Fruit fly (Drosophila melanogaster) whole organism, embryonic: ENCODE results near the gene MTF-1.

Source experiments
- ATbp ChIP-seq: fragments of 200-800 bp; sonication (Bioruptor generic); optimal IDR thresholded peaks from 2 replicates; lab custom pipeline; 2017; ENCODE audit warnings: missing biosample characterization, mild to moderate bottlenecking, missing genetic modification characterization, missing genetic modification reagents
- Atf3 ChIP-seq: fragments of 200-800 bp; sonication (Bioruptor generic); optimal IDR thresholded peaks from 3 replicates; lab custom pipeline; 2016; ENCODE audit warnings: missing biosample characterization, missing genetic modification characterization
- Atf6 ChIP-seq: fragments of 200-800 bp; sonication (Bioruptor generic); IDR thresholded peaks from 2 replicates; pipeline ENCODE4 v1.3.6; 2022; ENCODE audit warnings: missing biosample characterization, missing genetic modification characterization
- BtbVII ChIP-seq: fragments of 200-800 bp; sonication (Bioruptor generic); optimal IDR thresholded peaks from 3 replicates; lab custom pipeline; 2017; ENCODE audit warnings: missing biosample characterization, mild to moderate bottlenecking, missing genetic modification characterization
- CG10979 ChIP-seq: fragments of 200-800 bp; sonication (Bioruptor generic); optimal IDR thresholded peaks from 2 replicates; lab custom pipeline; 2018; ENCODE audit warnings: missing biosample characterization, mild to moderate bottlenecking, missing genetic modification characterization, moderate library complexity
- CG11723 ChIP-seq: fragments of 200-800 bp; sonication (Bioruptor generic); optimal IDR thresholded peaks from 2 replicates; lab custom pipeline; 2017; ENCODE audit warnings: missing biosample characterization, mild to moderate bottlenecking, missing genetic modification characterization
- CG12299 ChIP-seq: fragments of 200-800 bp; sonication (Bioruptor generic); optimal IDR thresholded peaks from 2 replicates; lab custom pipeline; 2018; ENCODE audit warnings: missing biosample characterization, mild to moderate bottlenecking, missing genetic modification characterization
- CG14710 ChIP-seq: fragments of 200-800 bp; sonication (Bioruptor generic); optimal IDR thresholded peaks from 3 replicates; lab custom pipeline; 2019; ENCODE audit warnings: missing biosample characterization, mild to moderate bottlenecking, missing genetic modification characterization, moderate library complexity
- CG14860 ChIP-seq: fragments of 200-800 bp; sonication (Bioruptor generic); IDR thresholded peaks from 3 replicates; pipeline ENCODE4 v1.3.6; 2022; ENCODE audit warnings: missing biosample characterization, missing genetic modification characterization; ENCODE audit not compliant: partially characterized antibody
- CG16813 ChIP-seq: fragments of 200-800 bp; sonication (Bioruptor generic); IDR thresholded peaks from 3 replicates; pipeline ENCODE4 v1.3.6; 2022; ENCODE audit warnings: missing biosample characterization, missing genetic modification characterization; ENCODE audit not compliant: partially characterized antibody
- CG18476 ChIP-seq: fragments of 200-800 bp; sonication (Bioruptor generic); optimal IDR thresholded peaks from 2 replicates; lab custom pipeline; 2016; ENCODE audit warnings: missing biosample characterization, mild to moderate bottlenecking, missing genetic modification characterization
- CG2712 ChIP-seq: fragments of 200-800 bp; optimal IDR thresholded peaks from 3 replicates; lab custom pipeline; 2019; ENCODE audit warnings: missing biosample characterization, mild to moderate bottlenecking, missing genetic modification characterization, moderate library complexity
- CG32767 ChIP-seq: fragments of 200-800 bp; sonication (Bioruptor generic); IDR thresholded peaks from 2 replicates; pipeline ENCODE4 v1.3.6; 2022; ENCODE audit warnings: missing biosample characterization, missing genetic modification characterization
- CG4360 ChIP-seq: fragments of 200-800 bp; sonication (Bioruptor generic); IDR thresholded peaks from 2 replicates; pipeline ENCODE4 v1.3.6; 2022; ENCODE audit warnings: missing biosample characterization, missing genetic modification characterization
- CG4617 ChIP-seq: fragments of 200-800 bp; sonication (Bioruptor generic); optimal IDR thresholded peaks from 3 replicates; lab custom pipeline; 2016; ENCODE audit warnings: missing biosample characterization, missing genetic modification characterization, borderline replicate concordance
- CG9797 ChIP-seq: fragments of 200-800 bp; sonication (Bioruptor generic); optimal IDR thresholded peaks from 3 replicates; lab custom pipeline; 2018; ENCODE audit warnings: missing biosample characterization, mild to moderate bottlenecking, missing genetic modification characterization
- Camta ChIP-seq: fragments of 200-800 bp; sonication (Bioruptor generic); optimal IDR thresholded peaks from 2 replicates; lab custom pipeline; 2016; ENCODE audit warnings: missing biosample characterization, missing genetic modification characterization
- CkIIα-i1 ChIP-seq: fragments of 200-800 bp; sonication (Bioruptor generic); IDR thresholded peaks from 2 replicates; pipeline ENCODE4 v1.3.6; 2022; ENCODE audit warnings: missing biosample characterization, missing genetic modification characterization
- CoRest ChIP-seq: fragments of 200-800 bp; sonication (Bioruptor generic); optimal IDR thresholded peaks from 3 replicates; lab custom pipeline; 2018; ENCODE audit warnings: missing biosample characterization, mild to moderate bottlenecking, missing genetic modification characterization, moderate library complexity
- Deaf1 ChIP-seq: fragments of 200-800 bp; optimal IDR thresholded peaks from 3 replicates; lab custom pipeline; 2019; ENCODE audit warnings: missing biosample characterization, mild to moderate bottlenecking, missing genetic modification characterization, moderate library complexity
- E2f1 ChIP-seq: fragments of 200-800 bp; sonication (Bioruptor generic); IDR thresholded peaks from 2 replicates; pipeline ENCODE4 v1.3.6; 2022; ENCODE audit warnings: missing biosample characterization, missing genetic modification characterization
- H2.0 ChIP-seq: fragments of 200-800 bp; sonication (Bioruptor generic); IDR thresholded peaks from 2 replicates; pipeline ENCODE4 v1.3.6; 2022; ENCODE audit warnings: missing biosample characterization, missing genetic modification characterization
- HLH54F ChIP-seq: fragments of 200-800 bp; sonication (Bioruptor generic); optimal IDR thresholded peaks from 3 replicates; lab custom pipeline; 2016; ENCODE audit warnings: missing biosample characterization, missing genetic modification characterization
- HLHmδ ChIP-seq: fragments of 200-800 bp; sonication (Bioruptor generic); optimal IDR thresholded peaks from 2 replicates; lab custom pipeline; 2018; ENCODE audit warnings: missing biosample characterization, mild to moderate bottlenecking, missing genetic modification characterization, moderate library complexity
- Hmr ChIP-seq: fragments of 200-800 bp; sonication (Bioruptor generic); optimal IDR thresholded peaks from 3 replicates; lab custom pipeline; 2017; ENCODE audit warnings: mild to moderate bottlenecking, missing biosample characterization, missing genetic modification reagents, missing genetic modification characterization
- Lim3 ChIP-seq: fragments of 200-800 bp; sonication (Bioruptor generic); IDR thresholded peaks from 2 replicates; pipeline ENCODE4 v1.3.6; 2022; ENCODE audit warnings: missing biosample characterization, missing genetic modification characterization
- Mrtf ChIP-seq: fragments of 200-800 bp; sonication (Bioruptor generic); IDR thresholded peaks from 3 replicates; pipeline ENCODE4 v1.3.6; 2022; ENCODE audit warnings: missing biosample characterization, missing genetic modification characterization
- Oaz ChIP-seq: fragments of 200-800 bp; sonication (Bioruptor generic); IDR thresholded peaks from 2 replicates; pipeline ENCODE4 v1.3.6; 2022; ENCODE audit warnings: missing biosample characterization, missing genetic modification characterization
- ab ChIP-seq: fragments of 200-800 bp; sonication (Bioruptor generic); optimal IDR thresholded peaks from 2 replicates; lab custom pipeline; 2016; ENCODE audit warnings: missing biosample characterization, missing genetic modification characterization
- ap ChIP-seq: fragments of 200-800 bp; sonication (Bioruptor generic); IDR thresholded peaks from 2 replicates; pipeline ENCODE4 v1.3.6; 2022; ENCODE audit warnings: missing biosample characterization, missing genetic modification characterization
- bsh ChIP-seq, 2 experiments: fragments of 200-800 bp; sonication (Bioruptor generic); optimal IDR thresholded peaks; 2 replicates each; lab custom pipeline; 2017 to 2018; ENCODE audit warnings: mild to moderate bottlenecking in 2 of 2, missing biosample characterization in 2 of 2, missing genetic modification characterization in 2 of 2, moderate library complexity in 1 of 2
- cato ChIP-seq: fragments of 200-800 bp; sonication (Bioruptor generic); optimal IDR thresholded peaks from 2 replicates; lab custom pipeline; 2016; ENCODE audit warnings: missing biosample characterization, missing genetic modification characterization, borderline replicate concordance
- chinmo ChIP-seq: fragments of 200-800 bp; sonication (Bioruptor generic); IDR thresholded peaks from 4 replicates; pipeline ENCODE4 v1.3.6; 2022; ENCODE audit warnings: missing biosample characterization, missing genetic modification characterization; ENCODE audit not compliant: partially characterized antibody
- dpn ChIP-seq, 2 experiments: fragments of 200-800 bp; sonication (Bioruptor generic); optimal IDR thresholded peaks; 3 replicates each; lab custom pipeline; 2016; ENCODE audit warnings: missing biosample characterization in 2 of 2, missing genetic modification characterization in 2 of 2
- dysf ChIP-seq: fragments of 200-800 bp; sonication (Bioruptor generic); IDR thresholded peaks from 3 replicates; pipeline ENCODE4 v1.3.6; 2022; ENCODE audit warnings: missing biosample characterization, missing genetic modification characterization
- gcm2 ChIP-seq: fragments of 200-800 bp; sonication (Bioruptor generic); optimal IDR thresholded peaks from 2 replicates; lab custom pipeline; 2016; ENCODE audit warnings: missing biosample characterization, missing genetic modification characterization
- gsb ChIP-seq: fragments of 200-800 bp; sonication (Bioruptor generic); IDR thresholded peaks from 2 replicates; pipeline ENCODE4 v1.3.6; 2022; ENCODE audit warnings: missing biosample characterization, missing genetic modification characterization
- hth ChIP-seq: fragments of >200 bp; optimal IDR thresholded peaks from 2 replicates; lab custom pipeline; 2017; ENCODE audit warnings: inconsistent platforms
- kay ChIP-seq: fragments of 200-800 bp; sonication (Bioruptor generic); optimal IDR thresholded peaks from 2 replicates; lab custom pipeline; 2016; ENCODE audit warnings: missing biosample characterization, missing genetic modification characterization
- ken ChIP-seq: fragments of 200-800 bp; sonication (Bioruptor generic); IDR thresholded peaks from 3 replicates; pipeline ENCODE4 v1.3.6; 2022; ENCODE audit warnings: missing biosample characterization, missing genetic modification characterization
- nmo ChIP-seq: fragments of 200-800 bp; sonication (Bioruptor generic); optimal IDR thresholded peaks from 2 replicates; lab custom pipeline; 2018; ENCODE audit warnings: missing biosample characterization, mild to moderate bottlenecking, missing genetic modification characterization, moderate library complexity
- oc ChIP-seq: fragments of 200-800 bp; sonication (Bioruptor generic); optimal IDR thresholded peaks from 2 replicates; lab custom pipeline; 2018; ENCODE audit warnings: missing biosample characterization, mild to moderate bottlenecking, missing genetic modification characterization, moderate library complexity
- pho ChIP-seq: fragments of 200-800 bp; sonication (Bioruptor generic); optimal IDR thresholded peaks from 2 replicates; lab custom pipeline; 2016; ENCODE audit warnings: missing biosample characterization, missing genetic modification characterization
- run ChIP-seq: fragments of 200-800 bp; sonication (Bioruptor generic); optimal IDR thresholded peaks from 3 replicates; lab custom pipeline; 2018; ENCODE audit warnings: missing biosample characterization, mild to moderate bottlenecking, missing genetic modification characterization
- tap ChIP-seq: fragments of 200-800 bp; optimal IDR thresholded peaks from 3 replicates; lab custom pipeline; 2019; ENCODE audit warnings: missing biosample characterization, mild to moderate bottlenecking, missing genetic modification characterization, moderate library complexity
- trh ChIP-seq: fragments of 200-800 bp; sonication (Bioruptor generic); optimal IDR thresholded peaks from 2 replicates; lab custom pipeline; 2016; ENCODE audit warnings: missing biosample characterization, missing genetic modification characterization
- unpg ChIP-seq: fragments of 200-800 bp; sonication (Bioruptor generic); optimal IDR thresholded peaks from 3 replicates; lab custom pipeline; 2018; ENCODE audit warnings: missing biosample characterization, mild to moderate bottlenecking, missing genetic modification characterization, moderate library complexity
- wdn ChIP-seq: fragments of 200-800 bp; sonication (Bioruptor generic); IDR thresholded peaks from 2 replicates; pipeline ENCODE4 v1.3.6; 2022; ENCODE audit warnings: missing biosample characterization, missing genetic modification characterization

MTF-1 gene

dm6 chr3L:9460775-9461491, 30.8 kb downstream of the MTF-1 start, which contains the start of the genes CG3434 and CG44838 (continued):
- TF ChIP-seq CG18476 = peak; percentile 64
- peak; percentile 87 for TF ChIP-seq nmo
- no peak for TF ChIP-seq gsb
- peak; percentile 49 for TF ChIP-seq oc (tag; lab: Kevin White, UChicago)
- TF ChIP-seq CG2712 (tag; lab: Kevin White, UChicago) = peak; percentile 86
- TF ChIP-seq ab (GFP tag; lab: Kevin White, UChicago) = peak; percentile 77
- TF ChIP-seq dysf (GFP tag; lab: Robert Waterston, UW) = peak; percentile 76
- peak; percentile 69 for TF ChIP-seq HLH54F (GFP tag; lab: Kevin White, UChicago)
- TF ChIP-seq CG14710 (tag; lab: Kevin White, UChicago) = peak; percentile 91
- no peak for TF ChIP-seq hth (lab: Kevin White, UChicago)
- no peak for TF ChIP-seq HLHmδ (GFP tag; lab: Kevin White, UChicago)
- 0 out of 2 replicates have a peak, but pooled peaks have one; percentile 34 for TF ChIP-seq CG4360 (GFP tag; lab: Robert Waterston, UW)
- peak; percentile 82 for TF ChIP-seq pho (GFP tag; lab: Kevin White, UChicago)
- TF ChIP-seq Atf3 (GFP tag; lab: Kevin White, UChicago) = peak; percentile 73
- TF ChIP-seq CG16813 (GFP tag; lab: Robert Waterston, UW) = 0 out of 3 replicates have a peak, but pooled peaks have one; percentile 27
- peak; percentile 36 for TF ChIP-seq tap (tag; lab: Kevin White, UChicago)
- TF ChIP-seq CG9797 (GFP tag; lab: Kevin White, UChicago) = peak; percentile 25
- peak; percentile 35 for TF ChIP-seq Camta (GFP tag; lab: Kevin White, UChicago)
- peak; percentile 88 for TF ChIP-seq CoRest (tag; lab: Kevin White, UChicago)
- TF ChIP-seq CG4617 (GFP tag; lab: Kevin White, UChicago) = peak; percentile 81
- peak; percentile 77; the same call in 1 of the 4 replicates for TF ChIP-seq chinmo
- TF ChIP-seq CG14860 (GFP tag; lab: Robert Waterston, UW) = no peak
- TF ChIP-seq CG32767 (GFP tag; lab: Robert Waterston, UW) = no peak; the same call in 1 of the 2 replicates
- TF ChIP-seq trh = peak; percentile 15
- TF ChIP-seq ken (GFP tag; lab: Robert Waterston, UW) = peak; percentile 70; the same call in 1 of the 3 replicates
- TF ChIP-seq CkIIα-i1 (GFP tag; lab: Robert Waterston, UW) = no peak
- TF ChIP-seq ap (GFP tag; lab: Robert Waterston, UW) = peak; percentile 35; the same call in 1 of the 2 replicates
- peak; percentile 78 for TF ChIP-seq unpg (GFP tag; lab: Kevin White, UChicago)
- TF ChIP-seq CG12299 (tag; lab: Kevin White, UChicago) = peak; percentile 74
- TF ChIP-seq ATbp (GFP tag; lab: Kevin White, UChicago) = peak; percentile 55
- peak; percentile 70 for TF ChIP-seq run (tag; lab: Kevin White, UChicago)
- peak; percentile 61 for TF ChIP-seq kay (GFP tag; lab: Kevin White, UChicago)
- TF ChIP-seq Oaz (GFP tag; lab: Robert Waterston, UW) = no peak
- TF ChIP-seq gcm2 = peak; percentile 77
- peak; percentile 74 to 84 for TF ChIP-seq dpn (GFP tag; optimal IDR thresholded peaks at IDR 0.05; lab: Kevin White, UChicago)
- TF ChIP-seq cato (GFP tag; lab: Kevin White, UChicago) = peak; percentile 77
- TF ChIP-seq BtbVII (GFP tag; lab: Kevin White, UChicago) = peak; percentile 81
- peak; percentile 73 for TF ChIP-seq CG10979 (tag; lab: Kevin White, UChicago)
- peak; percentile 58 for TF ChIP-seq Deaf1 (tag; lab: Kevin White, UChicago)
- TF ChIP-seq E2f1 = peak; percentile 73
- peak; percentile 63; the same call in 1 of the 2 replicates for TF ChIP-seq Atf6 (GFP tag; lab: Robert Waterston, UW)
- peak; percentile 64 for TF ChIP-seq CG11723 (GFP tag; lab: Kevin White, UChicago)
- peak; percentile 40; the same call in 1 of the 2 replicates for TF ChIP-seq wdn (GFP tag; lab: Robert Waterston, UW)
- TF ChIP-seq bsh (GFP tag; optimal IDR thresholded peaks at IDR 0.05; lab: Kevin White, UChicago) = peak; percentile 9 to 81
- TF ChIP-seq H2.0 (GFP tag; lab: Robert Waterston, UW) = peak; percentile 24; the same call in 1 of the 2 replicates
- TF ChIP-seq Lim3 (GFP tag; lab: Robert Waterston, UW) = no peak
- peak; percentile 83 for TF ChIP-seq Hmr (GFP tag; lab: Kevin White, UChicago)
- TF ChIP-seq Mrtf (GFP tag; lab: Robert Waterston, UW) = peak; percentile 68; the same call in 2 of the 3 replicates
